Fruit fly (Drosophila melanogaster) whole organism, embryonic: ENCODE data around the gene CG8034.

Experiments
- Atf-2 ChIP-seq: fragments of 200-800 bp; sonication (Bioruptor generic); optimal IDR thresholded peaks from 2 replicates; lab custom pipeline; 2016; ENCODE audit warnings: missing biosample characterization, missing genetic modification characterization
- Blimp-1 ChIP-seq: fragments of 200-800 bp; sonication (Bioruptor generic); optimal IDR thresholded peaks from 3 replicates; lab custom pipeline; 2018; ENCODE audit warnings: missing biosample characterization, missing genetic modification characterization, mild to moderate bottlenecking, moderate library complexity, missing genetic modification reagents
- Bteb2 ChIP-seq: fragments of 200-800 bp; sonication (Bioruptor generic); optimal IDR thresholded peaks from 2 replicates; lab custom pipeline; 2016; ENCODE audit warnings: missing biosample characterization, missing genetic modification characterization
- C15 ChIP-seq: fragments of 200-800 bp; sonication (Bioruptor generic); IDR thresholded peaks from 3 replicates; pipeline ENCODE4 v1.3.6; 2022; ENCODE audit warnings: missing biosample characterization, missing genetic modification characterization
- CG10209 ChIP-seq: fragments of 200-800 bp; sonication (Bioruptor generic); optimal IDR thresholded peaks from 3 replicates; lab custom pipeline; 2017; ENCODE audit warnings: missing biosample characterization, mild to moderate bottlenecking, missing genetic modification characterization, missing genetic modification reagents
- CG1024 ChIP-seq: fragments of 200-800 bp; sonication (Bioruptor generic); IDR thresholded peaks from 2 replicates; pipeline ENCODE4 v1.3.6; 2022; ENCODE audit warnings: missing biosample characterization, missing genetic modification characterization
- CG10565 ChIP-seq: fragments of 200-800 bp; sonication (Bioruptor generic); optimal IDR thresholded peaks from 3 replicates; lab custom pipeline; 2016; ENCODE audit warnings: missing biosample characterization, mild to moderate bottlenecking, missing genetic modification characterization
- CG12391 ChIP-seq: fragments of 200-800 bp; sonication (Bioruptor generic); optimal IDR thresholded peaks from 3 replicates; lab custom pipeline; 2018; ENCODE audit warnings: missing biosample characterization, mild to moderate bottlenecking, missing genetic modification characterization, moderate library complexity
- CG14441 ChIP-seq: fragments of 200-800 bp; sonication (Bioruptor generic); IDR thresholded peaks from 2 replicates; pipeline ENCODE4 v1.3.6; 2022; ENCODE audit warnings: missing biosample characterization, missing genetic modification characterization
- CG1602 ChIP-seq: fragments of 200-800 bp; sonication (Bioruptor generic); optimal IDR thresholded peaks from 3 replicates; lab custom pipeline; 2016; ENCODE audit warnings: missing biosample characterization, missing genetic modification characterization
- CG17385 ChIP-seq: fragments of 200-800 bp; sonication (Bioruptor generic); optimal IDR thresholded peaks from 3 replicates; lab custom pipeline; 2018; ENCODE audit warnings: missing biosample characterization, mild to moderate bottlenecking, missing genetic modification characterization
- CG18599 ChIP-seq: fragments of 200-800 bp; sonication (Bioruptor generic); optimal IDR thresholded peaks from 3 replicates; lab custom pipeline; 2017; ENCODE audit warnings: missing biosample characterization, missing genetic modification characterization, mild to moderate bottlenecking, moderate library complexity, missing genetic modification reagents
- CG2129 ChIP-seq: fragments of 200-800 bp; sonication (Bioruptor generic); IDR thresholded peaks from 2 replicates; pipeline ENCODE4 v1.3.6; 2022; ENCODE audit warnings: missing biosample characterization, missing genetic modification characterization; ENCODE audit not compliant: partially characterized antibody
- CG2202 ChIP-seq: fragments of 200-800 bp; sonication (Bioruptor generic); optimal IDR thresholded peaks from 2 replicates; lab custom pipeline; 2018; ENCODE audit warnings: missing biosample characterization, mild to moderate bottlenecking, missing genetic modification characterization
- CG32767 ChIP-seq: fragments of 200-800 bp; sonication (Bioruptor generic); IDR thresholded peaks from 2 replicates; pipeline ENCODE4 v1.3.6; 2022; ENCODE audit warnings: missing biosample characterization, missing genetic modification characterization
- CG33213 ChIP-seq: fragments of 200-800 bp; sonication (Bioruptor generic); optimal IDR thresholded peaks from 3 replicates; lab custom pipeline; 2016; ENCODE audit warnings: missing biosample characterization, missing genetic modification characterization
- CG43689 ChIP-seq: fragments of 200-800 bp; sonication (Bioruptor generic); IDR thresholded peaks from 2 replicates; pipeline ENCODE4 v1.3.6; 2022; ENCODE audit warnings: missing biosample characterization, missing genetic modification characterization
- CG6272 ChIP-seq: fragments of 200-800 bp; sonication (Bioruptor generic); IDR thresholded peaks from 2 replicates; pipeline ENCODE4 v1.3.6; 2022; ENCODE audit warnings: missing biosample characterization, missing genetic modification characterization
- CG6791 ChIP-seq: fragments of 200-800 bp; sonication (Bioruptor generic); IDR thresholded peaks from 3 replicates; pipeline ENCODE4 v1.3.6; 2022; ENCODE audit warnings: missing biosample characterization, missing genetic modification characterization; ENCODE audit not compliant: partially characterized antibody
- CG8290 ChIP-seq, 3 experiments: fragments of 200-800 bp; sonication (Bioruptor generic); optimal IDR thresholded peaks; 2 replicates each; lab custom pipeline; 2016 to 2019; ENCODE audit warnings: missing biosample characterization in 3 of 3, missing genetic modification characterization in 3 of 3, mild to moderate bottlenecking in 2 of 3, moderate library complexity in 1 of 3
- CG9876 ChIP-seq: fragments of 200-800 bp; sonication (Bioruptor generic); optimal IDR thresholded peaks from 2 replicates; lab custom pipeline; 2016; ENCODE audit warnings: missing biosample characterization, missing genetic modification characterization
- D ChIP-seq, 2 experiments: fragments of 200-800 bp in 1 of 2; fragments of >200 bp in 1 of 2; sonication (Bioruptor generic) in 1 of 2; optimal IDR thresholded peaks; 2 replicates in 1 of 2; 3 replicates in 1 of 2; lab custom pipeline; 2017; ENCODE audit warnings: mild to moderate bottlenecking in 1 of 2, missing biosample characterization in 1 of 2, missing genetic modification characterization in 1 of 2, missing genetic modification reagents in 1 of 2
- Dek ChIP-seq: fragments of 200-800 bp; sonication (Bioruptor generic); optimal IDR thresholded peaks from 3 replicates; lab custom pipeline; 2019; ENCODE audit warnings: missing biosample characterization, mild to moderate bottlenecking, missing genetic modification characterization, moderate library complexity
- Dip2 ChIP-seq: fragments of 200-800 bp; sonication (Bioruptor generic); IDR thresholded peaks from 2 replicates; pipeline ENCODE4 v1.3.6; 2022; ENCODE audit warnings: missing biosample characterization, missing genetic modification characterization
- Dp ChIP-seq: fragments of 200-800 bp; sonication (Bioruptor generic); optimal IDR thresholded peaks from 2 replicates; lab custom pipeline; 2018; ENCODE audit warnings: missing biosample characterization, mild to moderate bottlenecking, missing genetic modification characterization, moderate library complexity
- ERR ChIP-seq: fragments of 200-800 bp; sonication (Bioruptor generic); optimal IDR thresholded peaks from 2 replicates; lab custom pipeline; 2016; ENCODE audit warnings: missing biosample characterization, missing genetic modification characterization
- Elba2 ChIP-seq: fragments of 200-800 bp; sonication (Bioruptor generic); optimal IDR thresholded peaks from 3 replicates; lab custom pipeline; 2016; ENCODE audit warnings: missing biosample characterization, missing genetic modification characterization
- Gsc ChIP-seq: fragments of 200-800 bp; sonication (Bioruptor generic); IDR thresholded peaks from 2 replicates; pipeline ENCODE4 v1.3.6; 2022; ENCODE audit warnings: missing biosample characterization, missing genetic modification characterization
- Lim3 ChIP-seq: fragments of 200-800 bp; sonication (Bioruptor generic); IDR thresholded peaks from 2 replicates; pipeline ENCODE4 v1.3.6; 2022; ENCODE audit warnings: missing biosample characterization, missing genetic modification characterization
- Med ChIP-seq: fragments of 200-800 bp; sonication (Bioruptor generic); peaks from one replicate; lab custom pipeline; 2016; ENCODE audit warnings: missing biosample characterization, missing genetic modification characterization, mild to moderate bottlenecking, inconsistent platforms, moderate library complexity
- Myb ChIP-seq: fragments of 200-800 bp; sonication (Bioruptor generic); optimal IDR thresholded peaks from 2 replicates; lab custom pipeline; 2016; ENCODE audit warnings: missing biosample characterization, missing genetic modification characterization
- NC2α ChIP-seq: fragments of 200-800 bp; sonication (Bioruptor generic); optimal IDR thresholded peaks from 2 replicates; lab custom pipeline; 2016; ENCODE audit warnings: missing biosample characterization, missing genetic modification characterization
- Neu2 ChIP-seq: fragments of 200-800 bp; sonication (Bioruptor generic); optimal IDR thresholded peaks from 3 replicates; lab custom pipeline; 2016; ENCODE audit warnings: missing biosample characterization, missing genetic modification characterization, borderline replicate concordance
- Oli ChIP-seq: fragments of 200-800 bp; sonication (Bioruptor generic); optimal IDR thresholded peaks from 2 replicates; lab custom pipeline; 2018; ENCODE audit warnings: missing biosample characterization, mild to moderate bottlenecking, missing genetic modification characterization, moderate library complexity
- PHDP ChIP-seq: fragments of 200-800 bp; sonication (Bioruptor generic); optimal IDR thresholded peaks from 3 replicates; lab custom pipeline; 2018; ENCODE audit warnings: missing biosample characterization, mild to moderate bottlenecking, missing genetic modification characterization, moderate library complexity
- Sin3A ChIP-seq: fragments of >200 bp; optimal IDR thresholded peaks from 2 replicates; lab custom pipeline; 2018
- Sox100B ChIP-seq: fragments of 200-800 bp; sonication (Bioruptor generic); optimal IDR thresholded peaks from 3 replicates; lab custom pipeline; 2018; ENCODE audit warnings: missing biosample characterization, mild to moderate bottlenecking, missing genetic modification characterization
- Spps ChIP-seq: fragments of 200-800 bp; sonication (Bioruptor generic); optimal IDR thresholded peaks from 2 replicates; lab custom pipeline; 2018; ENCODE audit warnings: missing biosample characterization, mild to moderate bottlenecking, missing genetic modification characterization
- bigmax ChIP-seq: fragments of 200-800 bp; sonication (Bioruptor generic); optimal IDR thresholded peaks from 2 replicates; lab custom pipeline; 2018; ENCODE audit warnings: missing biosample characterization, mild to moderate bottlenecking, missing genetic modification characterization
- cad ChIP-seq: fragments of >200 bp; optimal IDR thresholded peaks from 2 replicates; lab custom pipeline; 2017; ENCODE audit warnings: missing biosample characterization, missing genetic modification characterization
- dpn ChIP-seq, 2 experiments: fragments of 200-800 bp; sonication (Bioruptor generic); optimal IDR thresholded peaks; 3 replicates each; lab custom pipeline; 2016; ENCODE audit warnings: missing biosample characterization in 2 of 2, missing genetic modification characterization in 2 of 2
- ind ChIP-seq: fragments of 200-800 bp; sonication (Bioruptor generic); optimal IDR thresholded peaks from 3 replicates; lab custom pipeline; 2016; ENCODE audit warnings: missing biosample characterization, missing genetic modification characterization
- pzg ChIP-seq: fragments of 200-800 bp; sonication (Bioruptor generic); optimal IDR thresholded peaks from 3 replicates; lab custom pipeline; 2018; ENCODE audit warnings: missing biosample characterization, mild to moderate bottlenecking, missing genetic modification characterization, moderate library complexity
- run ChIP-seq: fragments of 200-800 bp; sonication (Bioruptor generic); optimal IDR thresholded peaks from 3 replicates; lab custom pipeline; 2018; ENCODE audit warnings: missing biosample characterization, mild to moderate bottlenecking, missing genetic modification characterization
- salm ChIP-seq: fragments of 200-800 bp; sonication (Bioruptor generic); optimal IDR thresholded peaks from 2 replicates; lab custom pipeline; 2018; ENCODE audit warnings: missing biosample characterization, mild to moderate bottlenecking, missing genetic modification characterization
- seq ChIP-seq: fragments of 200-800 bp; sonication (Bioruptor generic); IDR thresholded peaks from 2 replicates; pipeline ENCODE4 v1.3.6; 2022; ENCODE audit warnings: missing biosample characterization, missing genetic modification characterization
- sob ChIP-seq: fragments of 200-800 bp; sonication (Bioruptor generic); IDR thresholded peaks from 2 replicates; pipeline ENCODE4 v1.3.6; 2022; ENCODE audit warnings: missing biosample characterization, missing genetic modification characterization
- tll ChIP-seq, 2 experiments: fragments of 200-800 bp in 1 of 2; fragments of >200 bp in 1 of 2; sonication (Bioruptor generic) in 1 of 2; optimal IDR thresholded peaks; 2 replicates each; lab custom pipeline; 2017 to 2019; ENCODE audit warnings: missing biosample characterization in 2 of 2, missing genetic modification characterization in 2 of 2, mild to moderate bottlenecking in 1 of 2, moderate library complexity in 1 of 2
- trem ChIP-seq: fragments of 200-800 bp; optimal IDR thresholded peaks from 3 replicates; lab custom pipeline; 2019; ENCODE audit warnings: missing biosample characterization, mild to moderate bottlenecking, missing genetic modification characterization, moderate library complexity
- ttk ChIP-seq: fragments of 200-800 bp; sonication (Bioruptor generic); IDR thresholded peaks from 2 replicates; pipeline ENCODE4 v2.1.2; 2022; ENCODE audit warnings: missing biosample characterization, missing genetic modification characterization
- wor ChIP-seq: fragments of 200-800 bp; sonication (Bioruptor generic); IDR thresholded peaks from 2 replicates; pipeline ENCODE4 v1.3.6; 2022; ENCODE audit warnings: missing biosample characterization, missing genetic modification characterization

Gene CG8034

DNA sequence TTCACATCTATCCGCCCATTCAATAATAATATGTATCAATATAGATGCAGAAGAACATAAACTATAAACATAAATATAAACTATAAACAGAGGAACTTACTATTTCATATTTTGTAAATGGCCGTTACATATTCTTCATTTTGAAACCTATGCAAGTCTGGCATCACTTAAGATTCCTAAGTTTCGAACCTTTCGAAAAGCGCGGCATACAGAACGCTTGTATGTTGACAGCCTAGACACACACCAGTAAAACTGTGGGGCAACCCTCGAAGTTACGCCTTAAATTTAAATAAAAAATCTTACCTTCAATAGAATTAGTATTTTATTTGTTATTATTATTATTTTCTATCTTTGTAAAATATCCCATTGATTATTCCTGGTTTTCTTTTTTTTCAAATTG lies 28.8 kb upstream of the CG8034 start (continued):
- TF ChIP-seq Gsc (GFP tag; lab: Robert Waterston, UW) = no peak
- no peak for TF ChIP-seq seq (GFP tag; lab: Robert Waterston, UW)
- TF ChIP-seq run (tag; lab: Kevin White, UChicago) = no peak
- TF ChIP-seq CG1602 (GFP tag; lab: Kevin White, UChicago) = no peak
- no peak for TF ChIP-seq PHDP (tag; lab: Kevin White, UChicago)
- no peak for TF ChIP-seq CG32767 (GFP tag; lab: Robert Waterston, UW)
- TF ChIP-seq CG8290 (GFP tag; optimal IDR thresholded peaks at IDR 0.05; lab: Kevin White, UChicago) = no peak
- peak in 1 of 2 experiments; percentile 20 for TF ChIP-seq CG8290 (tag; optimal IDR thresholded peaks at IDR 0.05; lab: Kevin White, UChicago)
- peak; percentile 47 for TF ChIP-seq trem (tag; lab: Kevin White, UChicago)
- no peak for TF ChIP-seq CG33213 (GFP tag; lab: Kevin White, UChicago)
- peak; percentile 71 for TF ChIP-seq Dp (GFP tag; lab: Kevin White, UChicago)
- no peak for TF ChIP-seq bigmax
- no peak for TF ChIP-seq Med (GFP tag; lab: Kevin White, UChicago)
- no peak for TF ChIP-seq sob (GFP tag; lab: Robert Waterston, UW)
- TF ChIP-seq Blimp-1 = no peak
- TF ChIP-seq CG6791 (GFP tag; lab: Robert Waterston, UW) = no peak
- no peak for TF ChIP-seq Neu2 (GFP tag; lab: Kevin White, UChicago)
- no peak for TF ChIP-seq Sin3A (lab: Kevin White, UChicago)
- peak; percentile 10 for TF ChIP-seq CG12391
- TF ChIP-seq CG17385 (GFP tag; lab: Kevin White, UChicago) = no peak
- TF ChIP-seq Atf-2 (GFP tag; lab: Kevin White, UChicago) = no peak
- no peak for TF ChIP-seq ind (GFP tag; lab: Kevin White, UChicago)
- no peak for TF ChIP-seq dpn (GFP tag; optimal IDR thresholded peaks at IDR 0.05; lab: Kevin White, UChicago)
- no peak for TF ChIP-seq CG43689
- TF ChIP-seq CG2202 (tag; lab: Kevin White, UChicago) = no peak
- no peak for TF ChIP-seq CG9876 (GFP tag; lab: Kevin White, UChicago)
- TF ChIP-seq Dek (tag; lab: Kevin White, UChicago) = peak; percentile 34
- TF ChIP-seq tll (GFP tag; optimal IDR thresholded peaks at IDR 0.05; lab: Kevin White, UChicago) = no peak
- no peak for TF ChIP-seq NC2α (GFP tag; lab: Kevin White, UChicago)
- no peak for TF ChIP-seq CG10209 (GFP tag; lab: Kevin White, UChicago)
- TF ChIP-seq salm (tag; lab: Kevin White, UChicago) = no peak
- no peak for TF ChIP-seq Oli (tag; lab: Kevin White, UChicago)
- no peak for TF ChIP-seq CG14441 (GFP tag; lab: Robert Waterston, UW)
- TF ChIP-seq pzg = peak; percentile 47
- TF ChIP-seq Dip2 (GFP tag; lab: Robert Waterston, UW) = no peak
- TF ChIP-seq Elba2 (GFP tag; lab: Kevin White, UChicago) = no peak
- TF ChIP-seq ERR (GFP tag; lab: Kevin White, UChicago) = no peak
- TF ChIP-seq CG18599 (GFP tag; lab: Kevin White, UChicago) = no peak
- TF ChIP-seq CG2129 (GFP tag; lab: Robert Waterston, UW) = no peak
- no peak for TF ChIP-seq wor (GFP tag; lab: Robert Waterston, UW)
- TF ChIP-seq Lim3 (GFP tag; lab: Robert Waterston, UW) = no peak
- no peak for TF ChIP-seq D (optimal IDR thresholded peaks at IDR 0.05; lab: Kevin White, UChicago)
- no peak for TF ChIP-seq D (GFP tag; optimal IDR thresholded peaks at IDR 0.05; lab: Kevin White, UChicago)
- TF ChIP-seq ttk (GFP tag; lab: Robert Waterston, UW) = no peak
- no peak for TF ChIP-seq CG10565 (GFP tag; lab: Kevin White, UChicago)
- no peak for TF ChIP-seq CG1024 (GFP tag; lab: Robert Waterston, UW)
- TF ChIP-seq Spps = no peak
- peak; percentile 8 for TF ChIP-seq cad
- no peak for TF ChIP-seq CG6272
- TF ChIP-seq Myb (GFP tag; lab: Kevin White, UChicago) = peak; percentile 97
- no peak for TF ChIP-seq Bteb2
- TF ChIP-seq C15 (GFP tag; lab: Robert Waterston, UW) = no peak
- no peak for TF ChIP-seq Sox100B (GFP tag; lab: Kevin White, UChicago)
